Worm (Caenorhabditis elegans) whole organism, midembryonic: Measurements from ENCODE around the gene K07C5.2.

Experiments used
- T22C8.4 ChIP-seq: fragments of 200-800 bp; sonication (Bioruptor generic); IDR thresholded peaks from 2 replicates; pipeline ENCODE4 v1.3.6; 2022; ENCODE audit warnings: missing genetic modification characterization, missing compliant biosample characterization
- cog-1 ChIP-seq: sonication (generic microtip); optimal IDR thresholded peaks from 2 replicates; lab custom pipeline; 2016; ENCODE audit warnings: missing genetic modification characterization, missing compliant biosample characterization
- flt-1 ChIP-seq: fragments of 200-800 bp; sonication (Bioruptor generic); IDR thresholded peaks from 2 replicates; pipeline ENCODE4 v1.3.6; 2022; ENCODE audit warnings: missing genetic modification characterization, missing compliant biosample characterization
- klf-2 ChIP-seq: fragments of 200-800 bp; sonication (Bioruptor generic); conservative IDR thresholded peaks from 2 replicates; pipeline ENCODE4 v1.3.6; 2022; ENCODE audit warnings: missing genetic modification reagents, missing genetic modification characterization, missing compliant biosample characterization
- med-1 ChIP-seq: sonication (generic microtip); optimal IDR thresholded peaks from 2 replicates; lab custom pipeline; 2017; ENCODE audit warnings: missing genetic modification characterization, mild to moderate bottlenecking, missing compliant biosample characterization, antibody characterized with exemption, missing genetic modification reagents; ENCODE audit not compliant: insufficient read depth
- ref-1 ChIP-seq: fragments of 200-800 bp; sonication (Bioruptor generic); conservative IDR thresholded peaks from 2 replicates; pipeline ENCODE4 v1.3.6; 2022; ENCODE audit warnings: missing genetic modification reagents, missing genetic modification characterization, missing compliant biosample characterization
- ztf-23 ChIP-seq: fragments of 200-800 bp; sonication (Bioruptor generic); IDR thresholded peaks from 2 replicates; pipeline ENCODE4 v1.3.6; 2022; ENCODE audit warnings: missing genetic modification reagents, missing genetic modification characterization, missing compliant biosample characterization
- ztf-29 ChIP-seq: fragments of 200-800 bp; sonication (Bioruptor generic); IDR thresholded peaks from 2 replicates; pipeline ENCODE4 v1.3.6; 2022; ENCODE audit warnings: missing genetic modification reagents, missing genetic modification characterization, missing compliant biosample characterization

DNA sequence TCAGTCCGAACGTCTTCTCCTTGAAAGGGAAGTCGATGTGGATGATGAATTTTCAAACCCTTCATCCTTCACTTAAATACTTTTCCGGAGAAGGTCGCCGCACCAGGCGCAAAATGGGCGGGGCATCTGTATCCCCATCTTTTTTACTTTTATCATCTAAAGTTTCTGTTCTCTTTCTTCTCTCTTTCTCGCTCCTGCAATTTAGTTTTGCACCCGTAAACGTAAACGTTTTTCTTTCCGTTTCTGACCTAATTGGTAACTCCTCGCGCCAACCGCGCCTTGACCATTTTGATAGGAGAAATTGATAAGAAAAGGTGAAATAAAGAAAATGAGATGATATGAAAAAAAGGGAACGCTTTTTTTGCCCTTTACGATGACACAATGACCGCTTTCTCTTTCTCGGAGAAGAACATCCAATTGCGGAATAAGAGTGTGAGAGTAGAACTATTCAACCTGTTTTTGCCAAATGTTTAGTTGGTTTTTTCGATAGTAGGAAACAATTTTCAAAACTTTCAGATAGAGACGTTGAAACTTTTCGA is 46.4 kb upstream of the K07C5.2 start, which contains the start of gene col-149:
- TF ChIP-seq ztf-29: no peak
- TF ChIP-seq med-1 (GFP tag; lab: Kevin White, UChicago): no peak
- no peak for TF ChIP-seq flt-1
- no peak for TF ChIP-seq klf-2 (GFP tag; lab: Robert Waterston, UW)
- TF ChIP-seq cog-1 (tag; lab: Kevin White, UChicago): no peak
- TF ChIP-seq T22C8.4 (GFP tag; lab: Robert Waterston, UW): no peak
- no peak for TF ChIP-seq ztf-23 (GFP tag; lab: Robert Waterston, UW)
- no peak for TF ChIP-seq ref-1 (GFP tag; lab: Robert Waterston, UW)
